Worm (Caenorhabditis elegans) whole organism, young adult: Measurements from ENCODE around the gene K04C2.7.

Experiments
- B0261.1 ChIP-seq: sonication (generic microtip); optimal IDR thresholded peaks from 2 replicates; lab custom pipeline; 2016; ENCODE audit warnings: mild to moderate bottlenecking, missing genetic modification characterization, moderate library complexity, missing compliant biosample characterization
- C06A6.2 ChIP-seq: fragments of 200-800 bp; sonication (Bioruptor generic); conservative IDR thresholded peaks from 2 replicates; pipeline ENCODE4 v1.3.6; 2022; ENCODE audit warnings: missing genetic modification characterization, missing compliant biosample characterization
- F55B11.4 ChIP-seq: sonication (generic microtip); optimal IDR thresholded peaks from 2 replicates; lab custom pipeline; 2016; ENCODE audit warnings: missing compliant biosample characterization, missing genetic modification characterization, borderline replicate concordance; ENCODE audit not compliant: insufficient read depth
- F57C9.4 ChIP-seq: sonication (generic microtip); optimal IDR thresholded peaks from 2 replicates; lab custom pipeline; 2017; ENCODE audit warnings: mild to moderate bottlenecking, missing genetic modification characterization, missing compliant biosample characterization
- K11D2.4 ChIP-seq: fragments of 200-800 bp; sonication (Bioruptor generic); IDR thresholded peaks from 2 replicates; pipeline ENCODE4 v1.3.6; 2022; ENCODE audit warnings: missing genetic modification reagents, missing genetic modification characterization, missing compliant biosample characterization
- Y53G8AR.9 ChIP-seq: fragments of 200-800 bp; sonication (Bioruptor generic); conservative IDR thresholded peaks from 2 replicates; pipeline ENCODE4 v1.3.6; 2022; ENCODE audit warnings: missing genetic modification reagents, missing genetic modification characterization, missing compliant biosample characterization
- aptf-2 ChIP-seq: fragments of 200-800 bp; sonication (Bioruptor generic); conservative IDR thresholded peaks from 2 replicates; pipeline ENCODE4 v1.3.6; 2022; ENCODE audit warnings: missing genetic modification reagents, missing genetic modification characterization, missing compliant biosample characterization
- atf-7 ChIP-seq: sonication (generic microtip); optimal IDR thresholded peaks from 2 replicates; lab custom pipeline; 2017; ENCODE audit warnings: mild to moderate bottlenecking, missing genetic modification characterization, missing compliant biosample characterization
- attf-5 ChIP-seq: fragments of 200-800 bp; sonication (Bioruptor generic); optimal IDR thresholded peaks from 2 replicates; lab custom pipeline; 2018; ENCODE audit warnings: mild to moderate bottlenecking, missing genetic modification characterization, missing compliant biosample characterization
- cebp-1 ChIP-seq, 2 experiments: fragments of 200-800 bp in 1 of 2; sonication (Bioruptor generic) in 1 of 2; sonication (generic microtip) in 1 of 2; IDR thresholded peaks in 1 of 2; optimal IDR thresholded peaks in 1 of 2; 2 replicates each; pipeline versions ENCODE4 v1.3.6 to Lab custom; 2017 to 2022; ENCODE audit warnings: missing compliant biosample characterization in 2 of 2, missing genetic modification characterization in 2 of 2, mild to moderate bottlenecking in 1 of 2, missing genetic modification reagents in 1 of 2, moderate library complexity in 1 of 2
- ceh-27 ChIP-seq: fragments of 200-800 bp; sonication (Bioruptor generic); optimal IDR thresholded peaks from 2 replicates; lab custom pipeline; 2018; ENCODE audit warnings: mild to moderate bottlenecking, missing genetic modification characterization, moderate library complexity, missing compliant biosample characterization
- ceh-79 ChIP-seq: sonication (generic microtip); optimal IDR thresholded peaks from 2 replicates; lab custom pipeline; 2017; ENCODE audit warnings: mild to moderate bottlenecking, missing genetic modification characterization, missing compliant biosample characterization
- die-1 ChIP-seq: sonication (generic microtip); optimal IDR thresholded peaks from 2 replicates; lab custom pipeline; 2016; ENCODE audit warnings: missing genotype, mild to moderate bottlenecking, missing genetic modification characterization, missing compliant biosample characterization
- dpff-1 ChIP-seq: sonication (generic microtip); optimal IDR thresholded peaks from 2 replicates; lab custom pipeline; 2017; ENCODE audit warnings: mild to moderate bottlenecking, missing genetic modification characterization, missing compliant biosample characterization
- efl-1 ChIP-seq: fragments of 150-350 bp; optimal IDR thresholded peaks from 2 replicates; lab custom pipeline; 2014; ENCODE audit warnings: missing biosample characterization, missing genetic modification reagents, missing genetic modification characterization
- ekl-4 ChIP-seq: fragments of 200-800 bp; sonication (Bioruptor generic); IDR thresholded peaks from 2 replicates; pipeline ENCODE4 v1.3.6; 2022; ENCODE audit warnings: missing genetic modification reagents, missing genetic modification characterization, missing compliant biosample characterization
- him-1 ChIP-seq: sonication (generic microtip); optimal IDR thresholded peaks from 2 replicates; lab custom pipeline; 2016; ENCODE audit warnings: missing genotype, missing genetic modification reagents, missing genetic modification characterization, missing compliant biosample characterization
- lin-40 ChIP-seq: sonication (generic microtip); optimal IDR thresholded peaks from 2 replicates; lab custom pipeline; 2016; ENCODE audit warnings: missing genetic modification characterization, mild to moderate bottlenecking, missing compliant biosample characterization, missing genotype, missing genetic modification reagents
- lsl-1 ChIP-seq: fragments of 200-800 bp; sonication (Bioruptor generic); optimal IDR thresholded peaks from 2 replicates; lab custom pipeline; 2018; ENCODE audit warnings: mild to moderate bottlenecking, missing genetic modification characterization, moderate library complexity, missing compliant biosample characterization
- madf-10 ChIP-seq: sonication (generic microtip); optimal IDR thresholded peaks from 2 replicates; lab custom pipeline; 2016; ENCODE audit warnings: mild to moderate bottlenecking, missing genetic modification characterization, missing compliant biosample characterization
- mcd-1 ChIP-seq: fragments of 200-800 bp; sonication (Bioruptor generic); IDR thresholded peaks from 2 replicates; pipeline ENCODE4 v1.3.6; 2022; ENCODE audit warnings: missing genetic modification reagents, missing genetic modification characterization, missing compliant biosample characterization
- mxl-1 ChIP-seq: sonication (generic microtip); optimal IDR thresholded peaks from 2 replicates; lab custom pipeline; 2016; ENCODE audit warnings: missing genetic modification characterization, missing compliant biosample characterization
- nhr-80 ChIP-seq: sonication (generic microtip); optimal IDR thresholded peaks from 2 replicates; lab custom pipeline; 2016; ENCODE audit warnings: missing genetic modification characterization, missing compliant biosample characterization
- repo-1 ChIP-seq: sonication (generic microtip); optimal IDR thresholded peaks from 2 replicates; lab custom pipeline; 2017; ENCODE audit warnings: mild to moderate bottlenecking, missing genetic modification characterization, missing compliant biosample characterization
- snpc-4 ChIP-seq, 5 experiments: fragments of 150-350 bp in 1 of 5; sonication (generic microtip) in 4 of 5; optimal IDR thresholded peaks; 2 replicates each; lab custom pipeline; 2014 to 2018; ENCODE audit warnings: missing genetic modification characterization in 5 of 5, missing biosample characterization in 3 of 5, antibody characterized with exemption in 2 of 5, mild to moderate bottlenecking in 2 of 5, missing compliant biosample characterization in 2 of 5, missing genotype in 2 of 5, moderate library complexity in 2 of 5, missing genetic modification reagents in 1 of 5
- somi-1 ChIP-seq: fragments of 200-800 bp; sonication (Bioruptor generic); optimal IDR thresholded peaks from 2 replicates; lab custom pipeline; 2018; ENCODE audit warnings: mild to moderate bottlenecking, missing genetic modification characterization, missing compliant biosample characterization
- tbp1 ChIP-seq: fragments of 200-800 bp; sonication (Bioruptor generic); optimal IDR thresholded peaks from 2 replicates; lab custom pipeline; 2018; ENCODE audit warnings: mild to moderate bottlenecking, missing genetic modification characterization, missing compliant biosample characterization
- unc-62 ChIP-seq: fragments of 150-350 bp; optimal IDR thresholded peaks from 2 replicates; lab custom pipeline; 2014; ENCODE audit warnings: missing biosample characterization, missing genetic modification reagents, missing genetic modification characterization
- ztf-22 ChIP-seq: fragments of 200-800 bp; sonication (Bioruptor generic); optimal IDR thresholded peaks from 2 replicates; lab custom pipeline; 2018; ENCODE audit warnings: mild to moderate bottlenecking, missing genetic modification characterization, moderate library complexity, missing compliant biosample characterization
- ztf-26 ChIP-seq: sonication (generic microtip); optimal IDR thresholded peaks from 2 replicates; lab custom pipeline; 2017; ENCODE audit warnings: missing genetic modification characterization, missing compliant biosample characterization

The K04C2.7 gene

DNA sequence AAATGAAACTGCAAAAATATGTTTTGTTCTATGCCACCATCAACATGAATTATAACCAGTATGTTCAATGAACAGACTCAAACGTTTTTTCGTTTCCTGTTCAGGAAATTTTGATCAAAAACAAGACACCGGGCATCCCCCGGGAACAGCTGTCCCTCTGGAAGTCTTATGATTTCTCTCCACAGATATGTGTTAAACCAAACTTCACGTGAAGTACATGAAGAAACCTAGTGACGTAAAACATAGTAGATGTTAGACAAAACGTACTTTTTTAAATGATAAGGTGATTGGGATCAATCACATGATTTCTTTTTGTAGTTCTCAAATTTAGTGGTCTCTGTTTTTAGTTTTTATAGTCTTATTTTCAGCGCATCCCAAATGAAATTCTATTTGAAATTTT, 17.6 kb downstream of the K04C2.7 start:
- TF ChIP-seq snpc-4 (GFP tag; optimal IDR thresholded peaks at IDR 0.05; lab: Kevin White, UChicago), result no peak
- TF ChIP-seq snpc-4 (tag; optimal IDR thresholded peaks at IDR 0.05; lab: Kevin White, UChicago), result no peak
- no peak for TF ChIP-seq die-1 (tag; lab: Kevin White, UChicago)
- no peak for TF ChIP-seq C06A6.2 (GFP tag; lab: Robert Waterston, UW)
- peak; percentile 43 for TF ChIP-seq ztf-26 (tag; lab: Kevin White, UChicago)
- TF ChIP-seq unc-62 (GFP tag; lab: Kevin White, UChicago), result no peak
- no peak for TF ChIP-seq ztf-22 (GFP tag; lab: Kevin White, UChicago)
- TF ChIP-seq cebp-1 (GFP tag; IDR thresholded peaks at IDR 0.05; lab: Robert Waterston, UW), result no peak
- TF ChIP-seq cebp-1 (tag; optimal IDR thresholded peaks at IDR 0.05; lab: Kevin White, UChicago), result peak; percentile 15
- TF ChIP-seq lin-40 (tag; lab: Kevin White, UChicago), result peak; percentile 13
- peak; percentile 33; the same call in 1 of the 2 replicates for TF ChIP-seq K11D2.4 (GFP tag; lab: Robert Waterston, UW)
- no peak for TF ChIP-seq mcd-1 (GFP tag; lab: Robert Waterston, UW)
- TF ChIP-seq Y53G8AR.9, result 0 out of 2 replicates have a peak, but pooled peaks have one; percentile 8
- TF ChIP-seq nhr-80 (tag; lab: Kevin White, UChicago), result no peak
- TF ChIP-seq F55B11.4 (tag; lab: Kevin White, UChicago), result no peak
- no peak for TF ChIP-seq attf-5 (GFP tag; lab: Kevin White, UChicago)
- no peak for TF ChIP-seq ekl-4
- peak; percentile 60 for TF ChIP-seq somi-1 (GFP tag; lab: Kevin White, UChicago)
- peak; percentile 7 for TF ChIP-seq tbp1 (GFP tag; lab: Kevin White, UChicago)

DNA sequence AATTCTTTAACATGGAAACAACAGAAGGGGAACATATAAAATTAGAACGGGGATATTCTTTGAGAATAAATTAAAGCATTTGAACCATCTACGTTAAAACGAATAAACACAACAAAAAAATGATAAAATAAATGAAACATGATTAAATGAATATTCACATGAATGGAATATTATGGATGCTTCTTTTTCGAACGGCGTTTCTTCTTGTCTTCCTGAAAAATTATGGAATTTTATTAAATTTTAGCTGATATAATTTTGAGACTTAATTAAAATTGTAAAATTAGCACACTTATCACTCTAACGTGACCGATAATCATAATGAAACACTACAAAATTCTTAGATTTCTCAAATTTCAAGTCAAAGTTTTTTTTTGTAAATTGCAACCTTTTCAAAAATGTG, 19.7 kb downstream of the K04C2.7 start:
- peak; percentile 36 for TF ChIP-seq repo-1 (tag; lab: Kevin White, UChicago)
- no peak for TF ChIP-seq efl-1 (GFP tag; lab: Kevin White, UChicago)
- TF ChIP-seq, all 124 proteins: peak for 1

DNA sequence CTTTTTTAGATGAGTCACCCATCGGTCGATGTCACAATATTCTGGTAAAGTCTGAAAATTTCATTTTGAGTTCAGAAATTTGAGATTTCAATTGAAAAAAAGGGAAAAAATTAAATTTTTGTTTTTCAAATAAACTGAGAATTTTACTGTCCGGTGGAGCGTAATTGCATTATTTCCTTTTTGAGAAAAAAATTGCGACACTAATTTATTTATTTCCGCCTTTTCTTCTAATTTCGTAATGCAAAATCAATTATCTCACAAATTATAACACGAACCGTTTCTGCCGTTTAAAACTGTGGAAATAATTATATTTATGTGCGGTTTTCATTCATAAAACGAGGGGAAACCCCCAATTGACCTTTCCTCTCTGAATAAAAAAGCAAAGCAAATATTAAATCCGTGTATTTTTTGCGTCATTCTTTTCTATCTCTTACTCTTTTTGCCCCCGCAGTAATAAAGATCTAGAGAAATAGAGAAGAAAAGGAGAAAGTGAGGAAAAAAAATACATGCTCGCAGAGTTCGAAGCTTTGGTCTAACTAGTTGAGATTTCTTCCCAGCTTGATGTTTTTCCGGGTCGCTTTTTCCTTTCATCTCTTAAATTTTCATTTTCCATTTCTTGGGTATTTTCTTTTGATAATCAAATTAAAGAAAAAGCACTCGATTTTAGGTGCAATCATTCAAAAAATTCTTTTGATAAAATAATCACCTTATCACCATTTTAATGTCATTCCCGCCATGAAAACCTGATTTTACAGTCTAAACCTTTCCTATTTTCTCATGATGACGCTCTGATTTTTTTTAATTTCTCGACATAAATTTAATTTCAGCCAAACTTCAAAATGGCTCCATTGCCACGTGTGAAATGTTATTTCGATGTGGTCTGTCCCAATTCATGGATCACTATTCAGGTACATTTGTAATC, 22.4 kb downstream of the K04C2.7 start, which contains the start of the genes brc-2 and T07E3.3:
Gene brc-2, minus strand, starts transcription at position 51 of the 922 bp plus-strand sequence.
Gene T07E3.3, plus strand, starts transcription at position 822 of the 922 bp plus-strand sequence.
- TF ChIP-seq lsl-1 (no peak), cebp-1 (GFP tag; IDR thresholded peaks at IDR 0.05; lab: Robert Waterston, UW) (no peak), cebp-1 (tag; optimal IDR thresholded peaks at IDR 0.05; lab: Kevin White, UChicago) (peak; percentile 40), ztf-26 (tag; lab: Kevin White, UChicago) (no peak), ceh-27 (GFP tag; lab: Kevin White, UChicago) (no peak), nhr-80 (tag; lab: Kevin White, UChicago) (peak; percentile 51)
- TF ChIP-seq, all 124 proteins: peak for 2

DNA sequence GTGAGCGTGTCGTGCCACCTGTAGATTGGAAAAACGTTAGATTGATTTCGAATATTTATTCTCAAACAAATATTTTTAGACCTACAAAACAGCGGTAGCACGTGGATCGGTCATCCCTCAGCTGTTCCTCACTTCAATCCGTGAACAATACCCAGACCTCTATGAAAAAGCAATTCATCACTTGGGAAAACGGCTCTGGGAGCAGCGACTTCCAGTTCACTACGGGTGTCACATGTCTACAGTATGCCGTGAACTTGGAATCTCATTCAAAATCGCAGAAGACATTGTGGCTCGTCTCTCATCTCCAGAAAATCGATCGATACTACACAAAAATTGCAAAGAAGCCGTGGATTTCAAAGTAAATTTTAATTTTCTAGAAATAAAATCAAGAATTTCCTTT, 23.6 kb downstream of the K04C2.7 start:
- no peak for TF ChIP-seq madf-10 (tag; lab: Kevin White, UChicago)
- no peak for TF ChIP-seq cebp-1 (GFP tag; IDR thresholded peaks at IDR 0.05; lab: Robert Waterston, UW)
- TF ChIP-seq cebp-1 (tag; optimal IDR thresholded peaks at IDR 0.05; lab: Kevin White, UChicago), result no peak
- no peak for TF ChIP-seq F57C9.4 (tag; lab: Kevin White, UChicago)
- TF ChIP-seq him-1 (tag; lab: Kevin White, UChicago), result no peak
- no peak for TF ChIP-seq B0261.1 (tag; lab: Kevin White, UChicago)
- TF ChIP-seq ceh-79, result no peak
- TF ChIP-seq mxl-1 (tag; lab: Kevin White, UChicago), result no peak
- TF ChIP-seq aptf-2, result no peak
- TF ChIP-seq ztf-22 (GFP tag; lab: Kevin White, UChicago), result no peak
- no peak for TF ChIP-seq atf-7 (tag; lab: Kevin White, UChicago)
- TF ChIP-seq dpff-1 (tag; lab: Kevin White, UChicago), result no peak
